Fruit fly (Drosophila melanogaster) whole organism, embryonic: ENCODE data around the gene CG13360.
A peak's percentile ranks its signal among the peaks of the same experiment; 100 is the strongest.

Experiments
- Ada2b ChIP-seq: fragments of 200-800 bp; sonication (Bioruptor generic); IDR thresholded peaks from 2 replicates; pipeline ENCODE4 v1.3.6; 2022; ENCODE audit warnings: missing biosample characterization, missing genetic modification characterization
- Atf6 ChIP-seq: fragments of 200-800 bp; sonication (Bioruptor generic); IDR thresholded peaks from 2 replicates; pipeline ENCODE4 v1.3.6; 2022; ENCODE audit warnings: missing biosample characterization, missing genetic modification characterization
- B-H1 ChIP-seq: fragments of 200-800 bp; sonication (Bioruptor generic); IDR thresholded peaks from 3 replicates; pipeline ENCODE4 v1.3.6; 2022; ENCODE audit warnings: missing biosample characterization, missing genetic modification characterization
- CG10462 ChIP-seq: fragments of 200-800 bp; sonication (Bioruptor generic); optimal IDR thresholded peaks from 2 replicates; lab custom pipeline; 2016; ENCODE audit warnings: missing biosample characterization, missing genetic modification characterization
- CG12299 ChIP-seq: fragments of 200-800 bp; sonication (Bioruptor generic); optimal IDR thresholded peaks from 2 replicates; lab custom pipeline; 2018; ENCODE audit warnings: missing biosample characterization, mild to moderate bottlenecking, missing genetic modification characterization
- CG12744 ChIP-seq: fragments of 200-800 bp; sonication (Bioruptor generic); optimal IDR thresholded peaks from 2 replicates; lab custom pipeline; 2016; ENCODE audit warnings: missing biosample characterization, missing genetic modification characterization
- CG13287 ChIP-seq: fragments of 200-800 bp; sonication (Bioruptor generic); IDR thresholded peaks from 2 replicates; pipeline ENCODE4 v1.3.6; 2022; ENCODE audit warnings: missing biosample characterization, missing genetic modification characterization; ENCODE audit not compliant: partially characterized antibody
- CG13424 ChIP-seq: fragments of 200-800 bp; sonication (Bioruptor generic); optimal IDR thresholded peaks from 2 replicates; lab custom pipeline; 2019; ENCODE audit warnings: missing biosample characterization, mild to moderate bottlenecking, missing genetic modification characterization, moderate library complexity
- CG13624 ChIP-seq: fragments of 200-800 bp; sonication (Bioruptor generic); optimal IDR thresholded peaks from 2 replicates; lab custom pipeline; 2016; ENCODE audit warnings: missing biosample characterization, missing genetic modification characterization
- CG14860 ChIP-seq: fragments of 200-800 bp; sonication (Bioruptor generic); IDR thresholded peaks from 3 replicates; pipeline ENCODE4 v1.3.6; 2022; ENCODE audit warnings: missing biosample characterization, missing genetic modification characterization; ENCODE audit not compliant: partially characterized antibody
- CG2889 ChIP-seq: fragments of 200-800 bp; sonication (Bioruptor generic); IDR thresholded peaks from 3 replicates; pipeline ENCODE4 v1.3.6; 2022; ENCODE audit warnings: missing biosample characterization, missing genetic modification characterization
- CG30403 ChIP-seq: fragments of 200-800 bp; sonication (Bioruptor generic); optimal IDR thresholded peaks from 3 replicates; lab custom pipeline; 2016; ENCODE audit warnings: missing biosample characterization, missing genetic modification characterization
- CG3065 ChIP-seq: fragments of 200-800 bp; sonication (Bioruptor generic); optimal IDR thresholded peaks from 2 replicates; lab custom pipeline; 2016; ENCODE audit warnings: missing biosample characterization, missing genetic modification characterization
- CG31224 ChIP-seq: fragments of 200-800 bp; sonication (Bioruptor generic); IDR thresholded peaks from 2 replicates; pipeline ENCODE4 v1.3.6; 2022; ENCODE audit warnings: missing biosample characterization, missing genetic modification characterization
- CG32532 ChIP-seq: fragments of 200-800 bp; sonication (Bioruptor generic); IDR thresholded peaks from 2 replicates; pipeline ENCODE4 v1.3.6; 2022; ENCODE audit warnings: missing biosample characterization, missing genetic modification characterization
- CG3838 ChIP-seq: fragments of 200-800 bp; sonication (Bioruptor generic); optimal IDR thresholded peaks from 3 replicates; lab custom pipeline; 2016; ENCODE audit warnings: missing biosample characterization, missing genetic modification characterization
- CG4328 ChIP-seq: fragments of 200-800 bp; sonication (Bioruptor generic); optimal IDR thresholded peaks from 3 replicates; lab custom pipeline; 2017; ENCODE audit warnings: missing biosample characterization, missing genetic modification reagents, missing genetic modification characterization
- CG4404 ChIP-seq: fragments of 200-800 bp; sonication (Bioruptor generic); IDR thresholded peaks from 2 replicates; pipeline ENCODE4 v1.3.6; 2022; ENCODE audit warnings: missing biosample characterization, missing genetic modification characterization
- CG5245 ChIP-seq: fragments of 200-800 bp; sonication (Bioruptor generic); optimal IDR thresholded peaks from 3 replicates; lab custom pipeline; 2016; ENCODE audit warnings: missing biosample characterization, missing genetic modification characterization
- CG6765 ChIP-seq: fragments of 200-800 bp; sonication (Bioruptor generic); optimal IDR thresholded peaks from 3 replicates; lab custom pipeline; 2017; ENCODE audit warnings: missing biosample characterization, mild to moderate bottlenecking, missing genetic modification characterization
- CG6791 ChIP-seq: fragments of 200-800 bp; sonication (Bioruptor generic); IDR thresholded peaks from 3 replicates; pipeline ENCODE4 v1.3.6; 2022; ENCODE audit warnings: missing biosample characterization, missing genetic modification characterization; ENCODE audit not compliant: partially characterized antibody
- CG8765 ChIP-seq: fragments of 200-800 bp; sonication (Bioruptor generic); IDR thresholded peaks from 2 replicates; pipeline ENCODE4 v1.3.6; 2022; ENCODE audit warnings: missing biosample characterization, missing genetic modification characterization
- Camta ChIP-seq: fragments of 200-800 bp; sonication (Bioruptor generic); optimal IDR thresholded peaks from 2 replicates; lab custom pipeline; 2016; ENCODE audit warnings: missing biosample characterization, missing genetic modification characterization
- CkIIα-i1 ChIP-seq: fragments of 200-800 bp; sonication (Bioruptor generic); IDR thresholded peaks from 2 replicates; pipeline ENCODE4 v1.3.6; 2022; ENCODE audit warnings: missing biosample characterization, missing genetic modification characterization
- Doc2 ChIP-seq: fragments of 200-800 bp; sonication (Bioruptor generic); IDR thresholded peaks from 2 replicates; pipeline ENCODE4 v1.3.6; 2022; ENCODE audit warnings: missing biosample characterization, missing genetic modification characterization
- Dref ChIP-seq: fragments of 200-800 bp; sonication (Bioruptor generic); IDR thresholded peaks from 2 replicates; pipeline ENCODE4 v1.3.6; 2022; ENCODE audit warnings: missing biosample characterization, missing genetic modification characterization
- ERR ChIP-seq: fragments of 200-800 bp; sonication (Bioruptor generic); optimal IDR thresholded peaks from 2 replicates; lab custom pipeline; 2016; ENCODE audit warnings: missing biosample characterization, missing genetic modification characterization
- Hand ChIP-seq: fragments of 200-800 bp; sonication (Bioruptor generic); optimal IDR thresholded peaks from 2 replicates; lab custom pipeline; 2017; ENCODE audit warnings: mild to moderate bottlenecking, missing biosample characterization, missing genetic modification reagents, missing genetic modification characterization
- Mes4 ChIP-seq: fragments of 200-800 bp; sonication (Bioruptor generic); optimal IDR thresholded peaks from 2 replicates; lab custom pipeline; 2016; ENCODE audit warnings: missing biosample characterization, missing genetic modification characterization
- NK7.1 ChIP-seq: fragments of 200-800 bp; sonication (Bioruptor generic); optimal IDR thresholded peaks from 3 replicates; lab custom pipeline; 2016; ENCODE audit warnings: missing biosample characterization, missing genetic modification characterization
- Opbp ChIP-seq: fragments of 200-800 bp; sonication (Bioruptor generic); IDR thresholded peaks from 3 replicates; pipeline ENCODE4 v1.3.6; 2022; ENCODE audit warnings: missing biosample characterization, missing genetic modification characterization; ENCODE audit not compliant: partially characterized antibody
- PHDP ChIP-seq: fragments of 200-800 bp; sonication (Bioruptor generic); optimal IDR thresholded peaks from 3 replicates; lab custom pipeline; 2018; ENCODE audit warnings: missing biosample characterization, mild to moderate bottlenecking, missing genetic modification characterization, moderate library complexity
- Poxn ChIP-seq: fragments of 200-800 bp; sonication (Bioruptor generic); IDR thresholded peaks from 2 replicates; pipeline ENCODE4 v1.3.6; 2022; ENCODE audit warnings: missing biosample characterization, missing genetic modification characterization
- Scr ChIP-seq: fragments of 200-800 bp; sonication (Bioruptor generic); IDR thresholded peaks from 2 replicates; pipeline ENCODE4 v1.3.6; 2022; ENCODE audit warnings: missing biosample characterization, missing genetic modification characterization; ENCODE audit not compliant: partially characterized antibody
- az2 ChIP-seq: fragments of 200-800 bp; sonication (Bioruptor generic); optimal IDR thresholded peaks from 3 replicates; lab custom pipeline; 2016; ENCODE audit warnings: missing biosample characterization, missing genetic modification characterization
- btn ChIP-seq: fragments of 200-800 bp; sonication (Bioruptor generic); optimal IDR thresholded peaks from 2 replicates; lab custom pipeline; 2016; ENCODE audit warnings: missing biosample characterization, missing genetic modification characterization
- chif ChIP-seq, 2 experiments: fragments of 200-800 bp; sonication (Bioruptor generic); optimal IDR thresholded peaks; 3 replicates each; lab custom pipeline; 2016; ENCODE audit warnings: missing biosample characterization in 2 of 2, missing genetic modification characterization in 2 of 2
- ems ChIP-seq: fragments of 200-800 bp; sonication (Bioruptor generic); optimal IDR thresholded peaks from 3 replicates; lab custom pipeline; 2016; ENCODE audit warnings: missing biosample characterization, missing genetic modification characterization
- fu2 ChIP-seq: fragments of 200-800 bp; sonication (Bioruptor generic); optimal IDR thresholded peaks from 2 replicates; lab custom pipeline; 2016; ENCODE audit warnings: missing biosample characterization, missing genetic modification characterization
- grau ChIP-seq: fragments of 200-800 bp; optimal IDR thresholded peaks from 3 replicates; lab custom pipeline; 2019; ENCODE audit warnings: missing biosample characterization, mild to moderate bottlenecking, missing genetic modification characterization, moderate library complexity
- kni ChIP-seq: fragments of 200-800 bp; sonication (Bioruptor generic); optimal IDR thresholded peaks from 3 replicates; lab custom pipeline; 2017; ENCODE audit warnings: mild to moderate bottlenecking, missing biosample characterization, missing genetic modification reagents, missing genetic modification characterization
- lov ChIP-seq, 2 experiments: fragments of 200-800 bp in 1 of 2; fragments of >200 bp in 1 of 2; sonication (Bioruptor generic) in 1 of 2; IDR thresholded peaks in 1 of 2; optimal IDR thresholded peaks in 1 of 2; 2 replicates in 1 of 2; 3 replicates in 1 of 2; pipeline versions ENCODE4 v1.3.6 to Lab custom; 2017 to 2022; ENCODE audit warnings: missing biosample characterization in 1 of 2, missing genetic modification characterization in 1 of 2
- mirr ChIP-seq: fragments of 200-800 bp; sonication (Bioruptor generic); optimal IDR thresholded peaks from 3 replicates; lab custom pipeline; 2018; ENCODE audit warnings: missing biosample characterization, mild to moderate bottlenecking, missing genetic modification characterization
- peb ChIP-seq: fragments of 200-800 bp; sonication (Bioruptor generic); IDR thresholded peaks from 2 replicates; pipeline ENCODE4 v1.3.6; 2022; ENCODE audit warnings: missing biosample characterization, missing genetic modification characterization
- repo ChIP-seq: fragments of 200-800 bp; sonication (Bioruptor generic); optimal IDR thresholded peaks from 2 replicates; lab custom pipeline; 2016; ENCODE audit warnings: missing biosample characterization, missing genetic modification characterization
- sima ChIP-seq: fragments of 200-800 bp; sonication (Bioruptor generic); optimal IDR thresholded peaks from 2 replicates; lab custom pipeline; 2016; ENCODE audit warnings: missing biosample characterization, missing genetic modification characterization
- so ChIP-seq: fragments of 200-800 bp; sonication (Bioruptor generic); IDR thresholded peaks from 3 replicates; pipeline ENCODE4 v1.3.6; 2022; ENCODE audit warnings: missing biosample characterization, missing genetic modification characterization
- stc ChIP-seq: fragments of 200-800 bp; sonication (Bioruptor generic); IDR thresholded peaks from 2 replicates; pipeline ENCODE4 v1.3.6; 2022; ENCODE audit warnings: missing biosample characterization, missing genetic modification characterization
- trem ChIP-seq: fragments of 200-800 bp; optimal IDR thresholded peaks from 3 replicates; lab custom pipeline; 2019; ENCODE audit warnings: missing biosample characterization, mild to moderate bottlenecking, missing genetic modification characterization, moderate library complexity
- ttk ChIP-seq: fragments of 200-800 bp; sonication (Bioruptor generic); IDR thresholded peaks from 2 replicates; pipeline ENCODE4 v2.1.2; 2022; ENCODE audit warnings: missing biosample characterization, missing genetic modification characterization
- zfh1 ChIP-seq: fragments of 200-800 bp; sonication (Bioruptor generic); IDR thresholded peaks from 3 replicates; pipeline ENCODE4 v1.3.6; 2022; ENCODE audit warnings: missing biosample characterization, missing genetic modification characterization

The CG13360 gene

DNA sequence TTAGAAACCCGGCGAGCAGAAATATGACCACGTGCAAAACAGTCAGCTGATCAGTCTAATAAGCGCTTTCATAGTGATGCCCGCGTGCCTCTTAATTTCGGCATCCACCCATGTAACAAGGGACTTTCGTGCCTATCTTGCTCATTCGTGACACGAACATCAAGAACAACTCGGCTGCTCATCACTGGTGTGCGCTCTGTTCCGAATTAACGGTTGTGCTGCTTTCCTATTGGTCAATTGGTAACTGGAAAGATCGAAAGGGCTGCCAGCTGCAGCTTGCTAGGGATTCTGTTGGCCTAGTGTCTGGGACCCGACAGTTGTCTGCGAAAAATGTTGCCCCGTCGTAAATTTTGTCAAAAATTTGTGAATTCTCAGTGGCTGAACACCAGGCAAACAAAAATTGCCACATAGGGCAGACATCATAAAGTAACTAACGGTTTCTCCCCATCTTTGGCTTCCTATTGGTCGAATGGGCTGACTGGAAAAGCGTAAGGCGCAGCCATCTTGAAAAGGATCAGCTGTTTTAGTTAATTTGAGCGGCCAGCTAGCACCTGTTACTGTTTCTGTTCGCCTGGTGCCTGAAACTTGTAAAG, 6.6 kb upstream of the CG13360 start (continued):
- TF ChIP-seq peb (GFP tag; lab: Robert Waterston, UW) (no peak), PHDP (tag; lab: Kevin White, UChicago) (no peak), Ada2b (GFP tag; lab: Robert Waterston, UW) (no peak), mirr (GFP tag; lab: Kevin White, UChicago) (peak; percentile 30), CG13287 (GFP tag; lab: Robert Waterston, UW) (peak; percentile 98), CG31224 (GFP tag; lab: Robert Waterston, UW) (peak; percentile 98), CG2889 (GFP tag; lab: Robert Waterston, UW) (no peak), Scr (GFP tag; lab: Robert Waterston, UW) (peak; percentile 96), CG13624 (GFP tag; lab: Kevin White, UChicago) (peak; percentile 10), CkIIα-i1 (no peak), Mes4 (GFP tag; lab: Kevin White, UChicago) (no peak), fu2 (GFP tag; lab: Kevin White, UChicago) (no peak), trem (tag; lab: Kevin White, UChicago) (peak; percentile 23), stc (no peak), Atf6 (GFP tag; lab: Robert Waterston, UW) (no peak), repo (GFP tag; lab: Kevin White, UChicago) (no peak), CG6791 (GFP tag; lab: Robert Waterston, UW) (peak; percentile 98), CG6765 (GFP tag; lab: Kevin White, UChicago) (no peak), CG30403 (GFP tag; lab: Kevin White, UChicago) (no peak), btn (GFP tag; lab: Kevin White, UChicago) (no peak), az2 (GFP tag; lab: Kevin White, UChicago) (no peak), CG4404 (GFP tag; lab: Robert Waterston, UW) (no peak), CG8765 (GFP tag; lab: Robert Waterston, UW) (no peak), sima (GFP tag; lab: Kevin White, UChicago) (no peak), Hand (no peak), Opbp (peak; percentile 94), ttk (GFP tag; lab: Robert Waterston, UW) (no peak), ERR (no peak), ems (GFP tag; lab: Kevin White, UChicago) (no peak), CG3838 (no peak), NK7.1 (GFP tag; lab: Kevin White, UChicago) (no peak), CG12299 (tag; lab: Kevin White, UChicago) (no peak), CG32532 (GFP tag; lab: Robert Waterston, UW) (peak; percentile 43; the same call in 1 of the 2 replicates), Dref (no peak), CG5245 (GFP tag; lab: Kevin White, UChicago) (no peak), grau (tag; lab: Kevin White, UChicago) (peak; percentile 22), Poxn (no peak), chif (GFP tag; optimal IDR thresholded peaks at IDR 0.05; lab: Kevin White, UChicago) (no peak), Doc2 (GFP tag; lab: Robert Waterston, UW) (no peak), CG3065 (GFP tag; lab: Kevin White, UChicago) (no peak), zfh1 (GFP tag; lab: Robert Waterston, UW) (no peak), CG14860 (peak; percentile 93), CG13424 (no peak), CG10462 (GFP tag; lab: Kevin White, UChicago) (peak; percentile 89), kni (GFP tag; lab: Kevin White, UChicago) (peak; percentile 91), CG12744 (no peak), lov (optimal IDR thresholded peaks at IDR 0.05; lab: Kevin White, UChicago) (no peak), lov (GFP tag; IDR thresholded peaks at IDR 0.05; lab: Robert Waterston, UW) (no peak), so (GFP tag; lab: Robert Waterston, UW) (0 out of 3 replicates have a peak, but pooled peaks have one; percentile 18), CG4328 (GFP tag; lab: Kevin White, UChicago) (no peak), B-H1 (GFP tag; lab: Robert Waterston, UW) (no peak), Camta (no peak)
